Fruit fly (Drosophila melanogaster): ENCODE data around the gene CG14857.

DNA sequence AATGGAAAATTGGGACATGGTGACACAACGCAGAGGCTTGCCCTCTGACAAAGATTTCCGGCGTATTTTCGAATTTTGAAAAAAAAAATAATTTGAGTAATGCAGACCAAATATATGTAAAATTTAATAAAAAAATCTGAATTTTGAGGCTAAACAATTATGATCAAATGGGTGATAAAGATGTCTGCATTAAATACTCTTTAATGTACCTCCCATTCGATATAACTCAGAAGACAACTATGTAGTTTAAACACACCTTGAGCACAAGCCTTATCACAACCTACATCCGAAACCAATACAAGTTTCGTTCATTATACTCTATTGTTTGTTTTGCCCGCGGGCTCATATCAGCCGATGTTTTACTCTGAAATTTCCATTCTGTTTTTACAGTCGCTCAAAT is 47.2 kb upstream of the CG14857 start, which contains the start of gene CG7362:
- no peak for TF ChIP-seq pan (optimal IDR thresholded peaks at IDR 0.05)
- TF ChIP-seq usp (GFP tag; optimal IDR thresholded peaks at IDR 0.05) = no peak
- TF ChIP-seq h (GFP tag; optimal IDR thresholded peaks at IDR 0.05) = no peak
- no peak for TF ChIP-seq OdsH (GFP tag; optimal IDR thresholded peaks at IDR 0.05)
